Fruit fly (Drosophila melanogaster) whole organism, wandering third instar larva: ENCODE measurements around the gene CG10041.

Source experiments
- Abd-B ChIP-seq: fragments of >200 bp; optimal IDR thresholded peaks from 2 replicates; lab custom pipeline; 2017; ENCODE audit warnings: missing biosample characterization, missing genetic modification characterization
- CG32264 ChIP-seq: fragments of 200-800 bp; sonication (Bioruptor generic); optimal IDR thresholded peaks from 2 replicates; lab custom pipeline; 2016; ENCODE audit warnings: missing biosample characterization, missing genetic modification characterization
- CG9705 ChIP-seq: fragments of 200-800 bp; sonication (Bioruptor generic); optimal IDR thresholded peaks from 2 replicates; lab custom pipeline; 2018; ENCODE audit warnings: missing biosample characterization, mild to moderate bottlenecking, missing genetic modification characterization
- CrebA ChIP-seq: fragments of 200-800 bp; sonication (Bioruptor generic); optimal IDR thresholded peaks from 2 replicates; lab custom pipeline; 2016; ENCODE audit warnings: missing biosample characterization, mild to moderate bottlenecking, missing genetic modification characterization, borderline replicate concordance
- Dif ChIP-seq: fragments of 200-275, 200-300 bp; sonication (Bioruptor generic); optimal IDR thresholded peaks from 2 replicates; lab custom pipeline; 2018; ENCODE audit warnings: missing biosample characterization, missing genetic modification characterization; ENCODE audit not compliant: partially characterized antibody
- HLH106 ChIP-seq: fragments of 200-800 bp; optimal IDR thresholded peaks from 3 replicates; lab custom pipeline; 2019; ENCODE audit warnings: missing biosample characterization, mild to moderate bottlenecking, missing genetic modification characterization, moderate library complexity
- Hnf4 ChIP-seq: fragments of 200-800 bp; sonication (Bioruptor generic); optimal IDR thresholded peaks from 2 replicates; lab custom pipeline; 2016; ENCODE audit warnings: missing biosample characterization, mild to moderate bottlenecking, missing genetic modification characterization
- Hr78 ChIP-seq: fragments of >200 bp; optimal IDR thresholded peaks from 2 replicates; lab custom pipeline; 2017; ENCODE audit warnings: missing biosample characterization, missing genetic modification characterization
- Hr83 ChIP-seq: fragments of 200-300 bp; sonication (Bioruptor generic); optimal IDR thresholded peaks from 2 replicates; lab custom pipeline; 2016; ENCODE audit warnings: missing biosample characterization, mild to moderate bottlenecking, missing genetic modification characterization, moderate library complexity; ENCODE audit not compliant: poor library complexity, severe bottlenecking
- Jra ChIP-seq: sonication (Bioruptor generic); optimal IDR thresholded peaks from 2 replicates; lab custom pipeline; 2016; ENCODE audit warnings: missing biosample characterization, missing genetic modification characterization
- Mio ChIP-seq: sonication (Bioruptor generic); optimal IDR thresholded peaks from 2 replicates; lab custom pipeline; 2016; ENCODE audit warnings: missing biosample characterization, missing genetic modification characterization
- OdsH ChIP-seq: fragments of 200-800 bp; sonication (Bioruptor generic); optimal IDR thresholded peaks from 2 replicates; lab custom pipeline; 2016; ENCODE audit warnings: missing biosample characterization, mild to moderate bottlenecking, missing genetic modification characterization
- Rel ChIP-seq, 2 experiments: fragments of 200-800 bp; sonication (Bioruptor generic) in 1 of 2; optimal IDR thresholded peaks; 2 replicates in 1 of 2; 3 replicates in 1 of 2; lab custom pipeline; 2016 to 2019; ENCODE audit warnings: mild to moderate bottlenecking in 2 of 2, missing biosample characterization in 2 of 2, missing genetic modification characterization in 2 of 2, moderate library complexity in 1 of 2
- Sp1 ChIP-seq: fragments of 200-800 bp; sonication (Bioruptor generic); optimal IDR thresholded peaks from 3 replicates; lab custom pipeline; 2019; ENCODE audit warnings: missing biosample characterization, mild to moderate bottlenecking, missing genetic modification characterization, moderate library complexity
- br ChIP-seq: fragments of 200-800 bp; sonication (Bioruptor generic); optimal IDR thresholded peaks from 2 replicates; lab custom pipeline; 2016; ENCODE audit warnings: missing biosample characterization, missing genetic modification characterization
- brk ChIP-seq: fragments of 200-800 bp; sonication (Bioruptor generic); optimal IDR thresholded peaks from 2 replicates; lab custom pipeline; 2016; ENCODE audit warnings: missing biosample characterization, mild to moderate bottlenecking, missing genetic modification characterization
- dl ChIP-seq, 2 experiments: fragments of 175-275, 200-275 bp in 1 of 2; fragments of 200-275 bp in 1 of 2; sonication (Bioruptor generic); optimal IDR thresholded peaks; lab custom pipeline; 2018; ENCODE audit warnings: mild to moderate bottlenecking in 2 of 2, missing biosample characterization in 2 of 2, missing genetic modification characterization in 2 of 2, moderate library complexity in 2 of 2; ENCODE audit not compliant: partially characterized antibody in 2 of 2, insufficient read depth in 1 of 2
- dmrt93B ChIP-seq: fragments of 200-800 bp; sonication (Bioruptor generic); optimal IDR thresholded peaks from 2 replicates; lab custom pipeline; 2018; ENCODE audit warnings: missing biosample characterization, mild to moderate bottlenecking, missing genetic modification characterization
- dsf ChIP-seq: sonication (Bioruptor generic); optimal IDR thresholded peaks from 2 replicates; lab custom pipeline; 2016; ENCODE audit warnings: missing biosample characterization, missing genetic modification characterization, borderline replicate concordance
- fru ChIP-seq: fragments of 200-800 bp; sonication (Bioruptor generic); optimal IDR thresholded peaks from 3 replicates; lab custom pipeline; 2016; ENCODE audit warnings: missing biosample characterization, mild to moderate bottlenecking, missing genetic modification characterization
- h ChIP-seq: fragments of 200-800 bp; sonication (Bioruptor generic); optimal IDR thresholded peaks from 3 replicates; lab custom pipeline; 2016; ENCODE audit warnings: missing biosample characterization, mild to moderate bottlenecking, missing genetic modification characterization
- lola ChIP-seq: fragments of >200 bp; optimal IDR thresholded peaks from 2 replicates; lab custom pipeline; 2017; ENCODE audit warnings: missing biosample characterization, missing genetic modification characterization
- psq ChIP-seq: fragments of 200-800 bp; sonication (Bioruptor generic); optimal IDR thresholded peaks from 3 replicates; lab custom pipeline; 2017; ENCODE audit warnings: missing biosample characterization, mild to moderate bottlenecking, missing genetic modification characterization, moderate library complexity
- rgr ChIP-seq: fragments of 200-800 bp; sonication (Bioruptor generic); optimal IDR thresholded peaks from 3 replicates; lab custom pipeline; 2016; ENCODE audit warnings: missing biosample characterization, mild to moderate bottlenecking, missing genetic modification characterization
- sage ChIP-seq: fragments of 200-800 bp; sonication (Bioruptor generic); optimal IDR thresholded peaks from 2 replicates; lab custom pipeline; 2016; ENCODE audit warnings: missing biosample characterization, mild to moderate bottlenecking, missing genetic modification characterization
- sv ChIP-seq: fragments of 200-800 bp; sonication (Bioruptor generic); optimal IDR thresholded peaks from 3 replicates; lab custom pipeline; 2016; ENCODE audit warnings: missing biosample characterization, missing genetic modification characterization
- tai ChIP-seq: sonication (Bioruptor generic); optimal IDR thresholded peaks from 2 replicates; lab custom pipeline; 2016; ENCODE audit warnings: missing biosample characterization, missing genetic modification characterization
- woc ChIP-seq: sonication (Bioruptor generic); optimal IDR thresholded peaks from 2 replicates; lab custom pipeline; 2016; ENCODE audit warnings: missing biosample characterization, mild to moderate bottlenecking, missing genetic modification characterization

Gene CG10041

DNA sequence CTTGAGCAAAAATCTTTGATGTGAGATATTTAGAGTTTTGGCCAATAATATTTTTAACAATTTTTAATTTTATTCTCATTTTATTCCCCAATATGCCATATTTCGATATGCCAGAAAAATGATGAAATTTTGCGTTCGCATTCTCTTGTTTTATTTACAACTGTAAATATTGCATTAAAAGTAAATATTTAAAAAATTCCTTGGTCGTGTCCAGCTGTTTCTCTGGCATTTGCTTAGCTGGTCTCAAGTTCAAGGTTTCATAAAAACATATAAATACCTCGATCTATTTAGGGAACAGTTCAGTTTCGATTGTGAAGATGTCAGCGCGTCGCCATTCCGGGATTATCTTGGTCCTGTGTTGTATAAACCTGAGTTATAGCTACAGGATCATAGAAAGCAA is 10.5 kb downstream of the CG10041 start, which contains the start of gene Sgsf:
Gene Sgsf (plus strand): TSS at position 301 of the 400 bp plus-strand sequence.
- TF ChIP-seq Sp1 (GFP tag; lab: Kevin White, UChicago) (peak; percentile 17), rgr (peak; percentile 35), Mio (no peak), Hnf4 (GFP tag; lab: Kevin White, UChicago) (peak; percentile 19), h (GFP tag; lab: Kevin White, UChicago) (peak; percentile 63)
- TF ChIP-seq, all 38 proteins: peak for 4

DNA sequence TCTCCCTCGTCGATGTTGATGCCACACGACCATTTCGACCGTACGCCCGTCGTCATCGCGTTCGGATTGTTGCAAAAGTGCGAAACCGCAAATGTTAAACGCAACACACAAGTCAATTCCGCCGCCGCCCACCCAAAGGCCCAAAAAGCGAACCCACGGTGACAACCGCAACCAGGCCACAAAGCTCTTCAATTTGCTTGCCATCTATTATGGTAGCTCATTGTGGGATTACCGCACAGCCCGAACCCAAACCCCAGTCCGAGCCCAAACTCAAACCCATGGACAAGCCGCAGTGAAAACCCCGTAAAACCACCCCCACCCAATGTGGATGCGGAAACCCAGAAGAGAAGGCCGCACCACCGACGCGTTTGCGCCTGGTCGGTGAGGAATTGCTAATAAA is 22.1 kb downstream of the CG10041 start:
- TF ChIP-seq CG32264 (GFP tag; lab: Kevin White, UChicago), result no peak
- TF ChIP-seq dl (GFP tag; optimal IDR thresholded peaks at IDR 0.05; lab: Kevin White, UChicago; ENCODE audit: insufficient read depth in 1 of 2, partially characterized antibody in 2 of 2), result no peak
- TF ChIP-seq HLH106 (tag; lab: Kevin White, UChicago), result no peak
- no peak for TF ChIP-seq CrebA (GFP tag; lab: Kevin White, UChicago)
- TF ChIP-seq Dif (GFP tag; lab: Kevin White, UChicago), result no peak
- TF ChIP-seq dmrt93B (GFP tag; lab: Kevin White, UChicago), result no peak
- no peak for TF ChIP-seq Abd-B (GFP tag; lab: Kevin White, UChicago)
- TF ChIP-seq Jra, result no peak

DNA sequence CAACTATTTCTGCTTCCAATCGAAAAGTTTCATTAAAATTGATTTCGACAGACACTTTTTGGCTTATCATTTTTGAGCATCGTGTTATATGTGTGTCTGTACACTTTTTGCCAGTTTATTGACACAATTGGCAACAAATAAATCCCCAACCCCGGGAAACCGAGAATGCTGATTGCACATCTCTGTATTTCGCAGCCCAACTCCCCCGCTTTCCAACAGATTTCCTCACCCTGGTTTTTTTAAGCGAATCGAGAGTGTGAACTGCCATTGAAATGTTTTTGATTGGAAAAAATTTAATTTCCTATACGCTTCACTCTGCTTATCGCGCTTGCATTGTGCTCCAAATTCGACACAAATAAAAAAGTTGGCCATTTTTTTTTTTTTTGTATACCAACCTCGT is 25.0 kb downstream of the CG10041 start:
- TF ChIP-seq CG9705 (GFP tag; lab: Kevin White, UChicago), result no peak
- no peak for TF ChIP-seq Rel (GFP tag; optimal IDR thresholded peaks at IDR 0.05; lab: Kevin White, UChicago)
- peak; percentile 84 for TF ChIP-seq Rel (tag; optimal IDR thresholded peaks at IDR 0.05; lab: Kevin White, UChicago)

DNA sequence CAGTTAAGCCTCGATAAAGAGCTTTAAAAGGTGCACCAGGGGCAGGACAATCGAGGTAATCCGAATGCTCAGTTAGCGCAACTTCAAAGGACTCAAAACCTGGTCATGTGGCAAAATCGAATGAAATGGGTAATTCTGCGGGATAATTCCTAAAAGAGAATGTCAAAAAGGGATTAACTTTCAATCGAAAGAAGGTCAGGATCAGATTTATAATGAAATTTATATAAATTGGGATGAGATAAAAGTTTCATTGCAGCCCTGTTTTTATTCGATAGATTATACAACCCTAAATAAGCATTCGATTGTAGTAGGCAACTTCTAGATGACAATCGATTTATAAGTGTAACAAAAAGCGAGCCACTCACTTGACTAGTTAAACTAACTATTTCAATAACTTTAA is 28.7 kb downstream of the CG10041 start, which contains the start of gene CG10013:
Gene CG10013 (plus strand): TSS at position 301 of the 400 bp plus-strand sequence.
- TF ChIP-seq OdsH (GFP tag; lab: Kevin White, UChicago), result no peak
- no peak for TF ChIP-seq fru (GFP tag; lab: Kevin White, UChicago)
- TF ChIP-seq dmrt93B (GFP tag; lab: Kevin White, UChicago), result no peak
- TF ChIP-seq woc (GFP tag; lab: Kevin White, UChicago), result no peak
- TF ChIP-seq sv, result no peak
- TF ChIP-seq Hr78, result no peak
- TF ChIP-seq CG9705 (GFP tag; lab: Kevin White, UChicago), result no peak
- no peak for TF ChIP-seq brk (GFP tag; lab: Kevin White, UChicago)
- TF ChIP-seq sage (GFP tag; lab: Kevin White, UChicago), result no peak
- TF ChIP-seq HLH106 (tag; lab: Kevin White, UChicago), result no peak
- no peak for TF ChIP-seq dsf (GFP tag; lab: Kevin White, UChicago)
- no peak for TF ChIP-seq Hr83
- no peak for TF ChIP-seq Jra
- no peak for TF ChIP-seq br
- TF ChIP-seq lola (GFP tag; lab: Kevin White, UChicago), result no peak
- TF ChIP-seq tai, result no peak
- no peak for TF ChIP-seq Dif (GFP tag; lab: Kevin White, UChicago)
- TF ChIP-seq psq, result no peak
- TF ChIP-seq Hnf4 (GFP tag; lab: Kevin White, UChicago), result no peak
- TF ChIP-seq h (GFP tag; lab: Kevin White, UChicago), result no peak

DNA sequence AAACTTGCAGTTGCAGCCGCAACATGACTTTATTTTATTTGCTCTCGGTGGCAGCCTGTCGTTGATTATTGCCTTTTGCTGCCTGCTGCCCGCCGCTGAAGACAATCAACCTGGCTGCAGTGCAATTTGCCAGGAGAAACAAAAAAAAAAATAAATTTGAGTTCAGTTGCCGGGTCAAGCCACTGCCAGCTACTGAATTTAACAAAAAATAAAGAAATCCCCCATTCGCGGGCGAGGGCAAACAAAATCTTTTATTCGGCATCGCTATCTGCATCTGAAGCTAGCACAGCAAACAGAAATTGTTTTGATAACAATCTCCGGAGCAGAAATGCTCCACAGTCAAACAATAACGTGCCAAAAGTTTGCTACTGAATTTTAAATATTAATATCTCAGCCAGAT is 34.6 kb downstream of the CG10041 start:
- TF ChIP-seq Rel (GFP tag; optimal IDR thresholded peaks at IDR 0.05; lab: Kevin White, UChicago) (no peak), Rel (tag; optimal IDR thresholded peaks at IDR 0.05; lab: Kevin White, UChicago) (peak; percentile 92), psq (no peak)
- TF ChIP-seq, all 38 proteins: peak for 1

DNA sequence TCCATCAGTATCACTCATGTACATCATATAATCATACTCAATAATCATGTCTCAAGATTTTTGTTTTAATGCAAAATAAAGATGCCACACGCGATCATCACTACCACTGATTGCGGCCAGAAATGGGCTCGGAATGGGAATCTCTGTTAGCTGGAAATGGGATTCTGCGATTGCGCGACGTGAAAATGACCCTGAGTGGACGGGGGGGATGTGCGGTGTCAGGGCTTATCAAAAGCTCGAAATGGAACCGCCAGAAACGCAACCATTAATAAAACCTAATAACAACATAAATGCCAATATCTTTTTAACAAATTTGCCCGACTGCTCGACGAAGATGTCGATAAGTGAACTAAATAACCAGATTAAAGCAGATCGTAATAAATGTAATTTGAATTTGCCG is 35.5 kb downstream of the CG10041 start:
- TF ChIP-seq Dif (GFP tag; lab: Kevin White, UChicago), result no peak
